Worm (Caenorhabditis elegans) whole organism, midembryonic: Measurements from ENCODE around the gene dyf-17.

ENCODE experiments used
- flt-1 ChIP-seq: fragments of 200-800 bp; sonication (Bioruptor generic); IDR thresholded peaks from 2 replicates; pipeline ENCODE4 v1.3.6; 2022; ENCODE audit warnings: missing genetic modification characterization, missing compliant biosample characterization
- med-1 ChIP-seq: sonication (generic microtip); optimal IDR thresholded peaks from 2 replicates; lab custom pipeline; 2017; ENCODE audit warnings: missing genetic modification characterization, mild to moderate bottlenecking, missing compliant biosample characterization, antibody characterized with exemption, missing genetic modification reagents; ENCODE audit not compliant: insufficient read depth
- ztf-23 ChIP-seq: fragments of 200-800 bp; sonication (Bioruptor generic); IDR thresholded peaks from 2 replicates; pipeline ENCODE4 v1.3.6; 2022; ENCODE audit warnings: missing genetic modification reagents, missing genetic modification characterization, missing compliant biosample characterization
- ztf-29 ChIP-seq: fragments of 200-800 bp; sonication (Bioruptor generic); IDR thresholded peaks from 2 replicates; pipeline ENCODE4 v1.3.6; 2022; ENCODE audit warnings: missing genetic modification reagents, missing genetic modification characterization, missing compliant biosample characterization

- TF ChIP-seq ztf-29 (GFP tag; lab: Robert Waterston, UW), result no peak
- TF ChIP-seq ztf-23, result no peak
- TF ChIP-seq med-1 (GFP tag; lab: Kevin White, UChicago), result no peak
- no peak for TF ChIP-seq flt-1 (GFP tag; lab: Robert Waterston, UW)
Measured at ce11 chrV:19087426-19087825, 39.9 kb upstream of the dyf-17 start, which contains the start of gene nhr-145.
